Worm (Caenorhabditis elegans) whole organism, L3 larva: ENCODE data around the gene pudl-2.
A peak's percentile ranks its signal among the peaks of the same experiment; 100 is the strongest.

Experiments
- ceh-16 ChIP-seq: sonication (generic microtip); optimal IDR thresholded peaks from 2 replicates; lab custom pipeline; 2017; ENCODE audit warnings: missing biosample characterization, missing genetic modification characterization
- ceh-82 ChIP-seq: fragments of 150-350 bp; optimal IDR thresholded peaks from 2 replicates; lab custom pipeline; 2014; ENCODE audit warnings: missing biosample characterization, missing genetic modification characterization
- elt-1 ChIP-seq: fragments of 150-350 bp; optimal IDR thresholded peaks from 2 replicates; lab custom pipeline; 2014; ENCODE audit warnings: missing biosample characterization, missing genetic modification characterization
- fkh-10 ChIP-seq: sonication (generic microtip); optimal IDR thresholded peaks from 2 replicates; lab custom pipeline; 2017; ENCODE audit warnings: missing biosample characterization, missing genetic modification reagents, missing genetic modification characterization
- fkh-2 ChIP-seq: fragments of 150-350 bp; optimal IDR thresholded peaks from 2 replicates; lab custom pipeline; 2014; ENCODE audit warnings: missing biosample characterization, missing genetic modification reagents, missing genetic modification characterization
- nhr-23 ChIP-seq: fragments of 150-350 bp; optimal IDR thresholded peaks from 2 replicates; lab custom pipeline; 2014; ENCODE audit warnings: missing biosample characterization, missing genetic modification reagents, missing genetic modification characterization
- nhr-28 ChIP-seq: fragments of 150-350 bp; optimal IDR thresholded peaks from 2 replicates; lab custom pipeline; 2014; ENCODE audit warnings: missing biosample characterization, missing genetic modification characterization
- pqm-1 ChIP-seq: fragments of 150-350 bp; optimal IDR thresholded peaks from 2 replicates; lab custom pipeline; 2017; ENCODE audit warnings: missing biosample characterization, missing genetic modification characterization, inconsistent platforms
- ztf-11 ChIP-seq: fragments of 150-350 bp; optimal IDR thresholded peaks from 2 replicates; lab custom pipeline; 2014; ENCODE audit warnings: missing biosample characterization, missing genetic modification characterization

pudl-2 gene

ce11 chrIV:2858734-2859133 is 24.1 kb downstream of the pudl-2 start:
- TF ChIP-seq ceh-16 (tag; lab: Kevin White, UChicago) (no peak), fkh-10 (GFP tag; lab: Kevin White, UChicago) (peak; percentile 83)

ce11 chrIV:2864743-2865142 is 30.1 kb downstream of the pudl-2 start, which contains the start of gene Y54G2A.16:
Y54G2A.16 (minus strand) TSS chrIV:2864843.
- TF ChIP-seq ceh-82 (no peak), fkh-2 (tag; lab: Kevin White, UChicago) (no peak), elt-1 (no peak), nhr-28 (tag; lab: Kevin White, UChicago) (no peak), ztf-11 (no peak), nhr-23 (tag; lab: Kevin White, UChicago) (no peak), pqm-1 (tag; lab: Kevin White, UChicago) (no peak)
